Fruit fly (Drosophila melanogaster): ENCODE data around the gene CG13606.
A peak's percentile ranks its signal among the peaks of the same experiment; 100 is the strongest.

Gene CG13606

dm6 chr3R:24134580-24134979 is 37.8 kb upstream of the CG13606 start, which contains the start of gene Sec10 (continued):
- no peak for TF ChIP-seq gem (tag; optimal IDR thresholded peaks at IDR 0.05)
- TF ChIP-seq ash1 (GFP tag; optimal IDR thresholded peaks at IDR 0.05) = no peak
- no peak for TF ChIP-seq abd-A (tag; optimal IDR thresholded peaks at IDR 0.05)
- no peak for TF ChIP-seq CG6272 (GFP tag; IDR thresholded peaks at IDR 0.05)
- no peak for TF ChIP-seq tll (GFP tag; optimal IDR thresholded peaks at IDR 0.05)
- no peak for TF ChIP-seq Jarid2 (GFP tag; optimal IDR thresholded peaks at IDR 0.05)
- no peak for TF ChIP-seq wor (GFP tag; IDR thresholded peaks at IDR 0.05)
- TF ChIP-seq sob (GFP tag; IDR thresholded peaks at IDR 0.05) = no peak
- no peak for TF ChIP-seq NC2α (GFP tag; optimal IDR thresholded peaks at IDR 0.05)
- TF ChIP-seq rib (GFP tag; IDR thresholded peaks at IDR 0.05) = 0 out of 2 replicates have a peak, but pooled peaks have one; percentile 21
- TF ChIP-seq en (GFP tag; optimal IDR thresholded peaks at IDR 0.05) = no peak
- peak; percentile 15 for TF ChIP-seq CG10431 (GFP tag; optimal IDR thresholded peaks at IDR 0.05)
- no peak for TF ChIP-seq CG9876 (GFP tag; optimal IDR thresholded peaks at IDR 0.05)
- TF ChIP-seq dimm (GFP tag; IDR thresholded peaks at IDR 0.05) = no peak
- TF ChIP-seq Sox100B (GFP tag; optimal IDR thresholded peaks at IDR 0.05) = no peak
- TF ChIP-seq z (GFP tag; IDR thresholded peaks at IDR 0.05) = no peak
- no peak for TF ChIP-seq CG10321 (GFP tag; IDR thresholded peaks at IDR 0.05)
- TF ChIP-seq wdn (GFP tag; IDR thresholded peaks at IDR 0.05) = no peak
- no peak for TF ChIP-seq chn (GFP tag; optimal IDR thresholded peaks at IDR 0.05)
- no peak for TF ChIP-seq p53 (GFP tag; optimal IDR thresholded peaks at IDR 0.05)
- no peak for TF ChIP-seq odd (GFP tag; optimal IDR thresholded peaks at IDR 0.05)
- no peak for TF ChIP-seq Drgx (GFP tag; IDR thresholded peaks at IDR 0.05)
- no peak for TF ChIP-seq salm (tag; optimal IDR thresholded peaks at IDR 0.05)
- TF ChIP-seq Vsx1 (GFP tag; optimal IDR thresholded peaks at IDR 0.05) = no peak
- no peak for TF ChIP-seq Gsc (GFP tag; IDR thresholded peaks at IDR 0.05)
- peak; percentile 85 for TF ChIP-seq scrt (GFP tag; optimal IDR thresholded peaks at IDR 0.05)
- TF ChIP-seq tin (GFP tag; optimal IDR thresholded peaks at IDR 0.05) = no peak
- TF ChIP-seq sr (GFP tag; IDR thresholded peaks at IDR 0.05) = no peak
- TF ChIP-seq grn (GFP tag; optimal IDR thresholded peaks at IDR 0.05) = no peak
- TF ChIP-seq Fer2 (tag; optimal IDR thresholded peaks at IDR 0.05) = no peak
- TF ChIP-seq Elba2 (GFP tag; optimal IDR thresholded peaks at IDR 0.05) = peak; percentile 28
- no peak for TF ChIP-seq CG15073 (GFP tag; optimal IDR thresholded peaks at IDR 0.05)
- TF ChIP-seq CG6765 (GFP tag; optimal IDR thresholded peaks at IDR 0.05) = no peak
- no peak for TF ChIP-seq CG2875 (GFP tag; optimal IDR thresholded peaks at IDR 0.05)
- TF ChIP-seq CG4854 (GFP tag; optimal IDR thresholded peaks at IDR 0.05) = no peak
- no peak for TF ChIP-seq H15 (GFP tag; IDR thresholded peaks at IDR 0.05)
- peak; percentile 89 for TF ChIP-seq E2f2 (GFP tag; IDR thresholded peaks at IDR 0.05)
- TF ChIP-seq CG9437 (GFP tag; optimal IDR thresholded peaks at IDR 0.05) = peak; percentile 54
- peak; percentile 99 for TF ChIP-seq CG3838 (GFP tag; optimal IDR thresholded peaks at IDR 0.05)
- TF ChIP-seq fd64A (GFP tag; optimal IDR thresholded peaks at IDR 0.05) = no peak
- no peak for TF ChIP-seq knrl (GFP tag; IDR thresholded peaks at IDR 0.05; ENCODE audit: partially characterized antibody)
- TF ChIP-seq tgo (GFP tag; IDR thresholded peaks at IDR 0.05) = no peak
- no peak for TF ChIP-seq Hmx (GFP tag; optimal IDR thresholded peaks at IDR 0.05)
- no peak for TF ChIP-seq zf30C (GFP tag; optimal IDR thresholded peaks at IDR 0.05)
- TF ChIP-seq CG2889 (GFP tag; IDR thresholded peaks at IDR 0.05) = no peak
- TF ChIP-seq C15 (GFP tag; IDR thresholded peaks at IDR 0.05) = no peak
- TF ChIP-seq vnd (GFP tag; IDR thresholded peaks at IDR 0.05; ENCODE audit: partially characterized antibody) = no peak
- peak; percentile 41 for TF ChIP-seq Dref (GFP tag; IDR thresholded peaks at IDR 0.05)
- TF ChIP-seq CG12236 (GFP tag; optimal IDR thresholded peaks at IDR 0.05) = no peak
- TF ChIP-seq lilli (GFP tag; optimal IDR thresholded peaks at IDR 0.05) = no peak
- TF ChIP-seq CG10462 (GFP tag; optimal IDR thresholded peaks at IDR 0.05) = no peak
- TF ChIP-seq ATbp (GFP tag; optimal IDR thresholded peaks at IDR 0.05) = no peak
- no peak for TF ChIP-seq Dip3 (GFP tag; optimal IDR thresholded peaks at IDR 0.05)

All from whole organism, embryonic.